Worm (Caenorhabditis elegans): ENCODE results near the gene F38B2.6.

DNA sequence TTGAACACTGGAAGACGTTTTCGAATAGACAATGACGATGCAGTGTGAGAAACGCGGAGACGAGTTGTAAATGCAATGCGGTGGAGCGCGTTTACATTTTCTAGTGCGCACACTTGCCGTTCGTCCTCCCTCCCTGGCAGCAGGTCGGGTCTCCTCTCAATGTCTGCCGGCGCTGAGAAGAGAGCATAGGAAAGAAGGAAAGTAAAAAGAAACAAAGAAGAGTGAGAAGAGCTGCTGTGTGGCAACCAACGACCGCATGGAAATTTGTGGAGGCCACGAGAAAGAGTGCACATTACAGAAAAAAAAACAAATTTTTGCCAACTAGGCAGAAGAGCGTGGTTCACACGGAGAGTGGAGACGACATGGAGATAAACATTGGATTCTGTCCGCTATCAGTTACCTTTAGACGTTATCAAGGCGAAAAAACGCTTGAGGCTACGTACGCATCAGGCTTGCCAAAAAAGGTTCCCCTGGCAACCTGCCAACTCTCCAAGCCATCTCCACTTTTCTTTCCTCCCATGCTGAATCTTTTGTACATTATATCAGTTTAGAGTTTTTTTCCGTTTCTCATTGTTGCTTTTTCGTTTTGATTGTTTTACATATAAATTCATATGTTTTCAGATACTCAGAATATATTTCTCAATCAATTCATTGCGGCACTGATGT lies 18.7 kb upstream of the F38B2.6 start, which contains the start of the genes snrp-40.1 and F08G12.3:
- TF ChIP-seq flt-1 (GFP tag; IDR thresholded peaks at IDR 0.05), result no peak
- TF ChIP-seq aly-1 (tag; optimal IDR thresholded peaks at IDR 0.05), result no peak
